Fruit fly (Drosophila melanogaster) S2 (cell line): Measurements from ENCODE around the gene CG9760.

Source experiments
- CG8478 ChIP-seq: fragments of >200 bp; optimal IDR thresholded peaks from 2 replicates; lab custom pipeline; 2018
- CTCF ChIP-seq, 2 experiments: fragments of >200 bp; optimal IDR thresholded peaks; 2 replicates each; lab custom pipeline; 2018

DNA sequence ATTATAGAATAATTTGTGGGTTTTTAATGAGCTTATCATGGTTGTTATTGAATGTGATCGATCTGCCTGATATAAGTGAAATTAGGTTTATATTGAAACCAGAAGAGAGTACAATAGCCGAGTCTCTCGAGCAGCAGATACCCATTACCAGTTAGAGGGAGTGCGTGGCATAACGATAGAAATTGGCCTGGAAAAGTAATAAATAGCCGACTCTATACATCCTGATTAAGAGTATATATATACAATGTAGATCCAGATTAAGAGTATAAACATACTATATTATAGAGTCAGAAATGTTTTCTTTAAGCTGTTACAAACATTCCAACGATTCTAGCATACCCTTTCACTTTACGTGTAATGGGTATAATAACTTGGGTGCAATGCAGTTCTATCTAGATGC is 20.4 kb upstream of the CG9760 start:
- TF ChIP-seq CG8478 (no peak), CTCF (optimal IDR thresholded peaks at IDR 0.05; lab: Kevin White, UChicago) (no peak)
